Fruit fly (Drosophila melanogaster) whole organism, embryonic: ENCODE data around the gene CG15044.

ENCODE experiments used
- Ada2b ChIP-seq: fragments of 200-800 bp; sonication (Bioruptor generic); IDR thresholded peaks from 2 replicates; pipeline ENCODE4 v1.3.6; 2022; ENCODE audit warnings: missing biosample characterization, missing genetic modification characterization
- CG10565 ChIP-seq: fragments of 200-800 bp; sonication (Bioruptor generic); optimal IDR thresholded peaks from 3 replicates; lab custom pipeline; 2016; ENCODE audit warnings: missing biosample characterization, mild to moderate bottlenecking, missing genetic modification characterization
- CG11504 ChIP-seq: fragments of 200-800 bp; sonication (Bioruptor generic); optimal IDR thresholded peaks from 3 replicates; lab custom pipeline; 2019; ENCODE audit warnings: missing biosample characterization, mild to moderate bottlenecking, missing genetic modification characterization, moderate library complexity
- CG11696 ChIP-seq: fragments of 200-800 bp; sonication (Bioruptor generic); IDR thresholded peaks from 2 replicates; pipeline ENCODE4 v1.3.6; 2022; ENCODE audit warnings: missing biosample characterization, missing genetic modification characterization
- CG1233 ChIP-seq: fragments of 200-800 bp; sonication (Bioruptor generic); optimal IDR thresholded peaks from 4 replicates; lab custom pipeline; 2018; ENCODE audit warnings: missing biosample characterization, mild to moderate bottlenecking, missing genetic modification characterization
- CG12769 ChIP-seq: fragments of 200-800 bp; sonication (Bioruptor generic); optimal IDR thresholded peaks from 2 replicates; lab custom pipeline; 2019; ENCODE audit warnings: missing biosample characterization, mild to moderate bottlenecking, missing genetic modification characterization, moderate library complexity
- CG13894 ChIP-seq: fragments of 200-800 bp; sonication (Bioruptor generic); optimal IDR thresholded peaks from 3 replicates; lab custom pipeline; 2018; ENCODE audit warnings: missing biosample characterization, mild to moderate bottlenecking, missing genetic modification characterization, moderate library complexity
- CG15514 ChIP-seq: fragments of 200-800 bp; sonication (Bioruptor generic); optimal IDR thresholded peaks from 3 replicates; lab custom pipeline; 2017; ENCODE audit warnings: missing biosample characterization, missing genetic modification characterization, mild to moderate bottlenecking, moderate library complexity, missing genetic modification reagents
- CG18011 ChIP-seq: fragments of 200-800 bp; sonication (Bioruptor generic); optimal IDR thresholded peaks from 2 replicates; lab custom pipeline; 2017; ENCODE audit warnings: missing biosample characterization, missing genetic modification characterization, mild to moderate bottlenecking, moderate library complexity, missing genotype
- CG2875 ChIP-seq: fragments of 200-800 bp; sonication (Bioruptor generic); optimal IDR thresholded peaks from 2 replicates; lab custom pipeline; 2017; ENCODE audit warnings: missing biosample characterization, mild to moderate bottlenecking, missing genetic modification characterization, missing genetic modification reagents
- CG34376 ChIP-seq: fragments of 200-800 bp; sonication (Bioruptor generic); optimal IDR thresholded peaks from 2 replicates; lab custom pipeline; 2018; ENCODE audit warnings: missing biosample characterization, mild to moderate bottlenecking, missing genetic modification characterization
- CG4360 ChIP-seq: fragments of 200-800 bp; sonication (Bioruptor generic); IDR thresholded peaks from 2 replicates; pipeline ENCODE4 v1.3.6; 2022; ENCODE audit warnings: missing biosample characterization, missing genetic modification characterization
- CG8944 ChIP-seq: fragments of 200-800 bp; sonication (Bioruptor generic); optimal IDR thresholded peaks from 3 replicates; lab custom pipeline; 2016; ENCODE audit warnings: missing biosample characterization, missing genetic modification characterization
- CG9727 ChIP-seq: fragments of 200-800 bp; sonication (Bioruptor generic); optimal IDR thresholded peaks from 3 replicates; lab custom pipeline; 2017; ENCODE audit warnings: missing biosample characterization, mild to moderate bottlenecking, missing genetic modification characterization
- CG9932 ChIP-seq: fragments of 200-800 bp; sonication (Bioruptor generic); IDR thresholded peaks from 2 replicates; pipeline ENCODE4 v1.3.6; 2022; ENCODE audit warnings: missing biosample characterization, missing genetic modification characterization
- CHES-1-like ChIP-seq: fragments of 200-800 bp; sonication (Bioruptor generic); optimal IDR thresholded peaks from 2 replicates; lab custom pipeline; 2016; ENCODE audit warnings: missing biosample characterization, missing genetic modification characterization
- Deaf1 ChIP-seq: fragments of 200-800 bp; optimal IDR thresholded peaks from 3 replicates; lab custom pipeline; 2019; ENCODE audit warnings: missing biosample characterization, mild to moderate bottlenecking, missing genetic modification characterization, moderate library complexity
- E2f2 ChIP-seq: fragments of 200-800 bp; sonication (Bioruptor generic); IDR thresholded peaks from 2 replicates; pipeline ENCODE4 v1.3.6; 2022; ENCODE audit warnings: missing biosample characterization, missing genetic modification characterization
- H2.0 ChIP-seq: fragments of 200-800 bp; sonication (Bioruptor generic); IDR thresholded peaks from 2 replicates; pipeline ENCODE4 v1.3.6; 2022; ENCODE audit warnings: missing biosample characterization, missing genetic modification characterization
- Hr78 ChIP-seq, 2 experiments: fragments of 200-800 bp in 1 of 2; fragments of >200 bp in 1 of 2; sonication (Bioruptor generic) in 1 of 2; optimal IDR thresholded peaks; 2 replicates each; lab custom pipeline; 2017 to 2019; ENCODE audit warnings: missing biosample characterization in 2 of 2, missing genetic modification characterization in 2 of 2, mild to moderate bottlenecking in 1 of 2, moderate library complexity in 1 of 2
- Lim3 ChIP-seq: fragments of 200-800 bp; sonication (Bioruptor generic); IDR thresholded peaks from 2 replicates; pipeline ENCODE4 v1.3.6; 2022; ENCODE audit warnings: missing biosample characterization, missing genetic modification characterization
- Sin3A ChIP-seq: fragments of >200 bp; optimal IDR thresholded peaks from 2 replicates; lab custom pipeline; 2018
- Ssrp ChIP-seq: fragments of 200-800 bp; sonication (Bioruptor generic); optimal IDR thresholded peaks from 2 replicates; lab custom pipeline; 2018; ENCODE audit warnings: missing biosample characterization, mild to moderate bottlenecking, missing genetic modification characterization, moderate library complexity
- chinmo ChIP-seq: fragments of 200-800 bp; sonication (Bioruptor generic); IDR thresholded peaks from 4 replicates; pipeline ENCODE4 v1.3.6; 2022; ENCODE audit warnings: missing biosample characterization, missing genetic modification characterization; ENCODE audit not compliant: partially characterized antibody
- emc ChIP-seq: fragments of 200-800 bp; sonication (Bioruptor generic); optimal IDR thresholded peaks from 2 replicates; lab custom pipeline; 2016; ENCODE audit warnings: missing biosample characterization, missing genetic modification characterization
- en ChIP-seq: fragments of 200-800 bp; sonication (Bioruptor generic); optimal IDR thresholded peaks from 2 replicates; lab custom pipeline; 2016; ENCODE audit warnings: missing biosample characterization, missing genetic modification characterization
- ewg ChIP-seq: fragments of 200-800 bp; sonication (Bioruptor generic); optimal IDR thresholded peaks from 3 replicates; lab custom pipeline; 2017; ENCODE audit warnings: mild to moderate bottlenecking, missing biosample characterization, missing genetic modification reagents, missing genetic modification characterization
- fd96Cb ChIP-seq: fragments of 200-800 bp; sonication (Bioruptor generic); optimal IDR thresholded peaks from 2 replicates; lab custom pipeline; 2018; ENCODE audit warnings: missing biosample characterization, mild to moderate bottlenecking, missing genetic modification characterization, moderate library complexity
- fru ChIP-seq: fragments of >200 bp; optimal IDR thresholded peaks from 2 replicates; lab custom pipeline; 2017
- gce ChIP-seq: fragments of 200-800 bp; sonication (Bioruptor generic); IDR thresholded peaks from 3 replicates; pipeline ENCODE4 v1.3.6; 2022; ENCODE audit warnings: missing biosample characterization, missing genetic modification characterization
- grn ChIP-seq: fragments of 200-800 bp; sonication (Bioruptor generic); optimal IDR thresholded peaks from 3 replicates; lab custom pipeline; 2017; ENCODE audit warnings: missing biosample characterization, missing genetic modification characterization
- gsb-n ChIP-seq: fragments of 200-800 bp; sonication (Bioruptor generic); optimal IDR thresholded peaks from 3 replicates; lab custom pipeline; 2018; ENCODE audit warnings: missing biosample characterization, mild to moderate bottlenecking, missing genetic modification characterization
- inv ChIP-seq: fragments of 200-800 bp; sonication (Bioruptor generic); IDR thresholded peaks from 2 replicates; pipeline ENCODE4 v1.3.6; 2022; ENCODE audit warnings: missing biosample characterization, missing genetic modification characterization; ENCODE audit not compliant: partially characterized antibody
- lab ChIP-seq: fragments of 200-800 bp; sonication (Bioruptor generic); optimal IDR thresholded peaks from 3 replicates; lab custom pipeline; 2017; ENCODE audit warnings: missing biosample characterization, missing genetic modification characterization, mild to moderate bottlenecking, moderate library complexity, missing genetic modification reagents
- lbe ChIP-seq: fragments of 200-800 bp; sonication (Bioruptor generic); optimal IDR thresholded peaks from 2 replicates; lab custom pipeline; 2016; ENCODE audit warnings: missing biosample characterization, mild to moderate bottlenecking, missing genetic modification characterization
- lmd ChIP-seq: fragments of 200-800 bp; sonication (Bioruptor generic); IDR thresholded peaks from 2 replicates; pipeline ENCODE4 v1.3.6; 2022; ENCODE audit warnings: missing biosample characterization, missing genetic modification characterization
- luna ChIP-seq: fragments of 200-800 bp; sonication (Bioruptor generic); optimal IDR thresholded peaks from 2 replicates; lab custom pipeline; 2016; ENCODE audit warnings: missing biosample characterization, missing genetic modification characterization
- p53 ChIP-seq: fragments of 200-800 bp; sonication (Bioruptor generic); optimal IDR thresholded peaks from 2 replicates; lab custom pipeline; 2016; ENCODE audit warnings: missing biosample characterization, missing genetic modification characterization
- sens-2 ChIP-seq: fragments of 200-800 bp; sonication (Bioruptor generic); IDR thresholded peaks from 2 replicates; pipeline ENCODE4 v1.3.6; 2022; ENCODE audit warnings: missing biosample characterization, missing genetic modification characterization
- so ChIP-seq: fragments of 200-800 bp; sonication (Bioruptor generic); IDR thresholded peaks from 3 replicates; pipeline ENCODE4 v1.3.6; 2022; ENCODE audit warnings: missing biosample characterization, missing genetic modification characterization
- usp ChIP-seq: fragments of >200 bp; optimal IDR thresholded peaks from 2 replicates; lab custom pipeline; 2017; ENCODE audit warnings: missing biosample characterization, missing genetic modification characterization

Gene CG15044

DNA sequence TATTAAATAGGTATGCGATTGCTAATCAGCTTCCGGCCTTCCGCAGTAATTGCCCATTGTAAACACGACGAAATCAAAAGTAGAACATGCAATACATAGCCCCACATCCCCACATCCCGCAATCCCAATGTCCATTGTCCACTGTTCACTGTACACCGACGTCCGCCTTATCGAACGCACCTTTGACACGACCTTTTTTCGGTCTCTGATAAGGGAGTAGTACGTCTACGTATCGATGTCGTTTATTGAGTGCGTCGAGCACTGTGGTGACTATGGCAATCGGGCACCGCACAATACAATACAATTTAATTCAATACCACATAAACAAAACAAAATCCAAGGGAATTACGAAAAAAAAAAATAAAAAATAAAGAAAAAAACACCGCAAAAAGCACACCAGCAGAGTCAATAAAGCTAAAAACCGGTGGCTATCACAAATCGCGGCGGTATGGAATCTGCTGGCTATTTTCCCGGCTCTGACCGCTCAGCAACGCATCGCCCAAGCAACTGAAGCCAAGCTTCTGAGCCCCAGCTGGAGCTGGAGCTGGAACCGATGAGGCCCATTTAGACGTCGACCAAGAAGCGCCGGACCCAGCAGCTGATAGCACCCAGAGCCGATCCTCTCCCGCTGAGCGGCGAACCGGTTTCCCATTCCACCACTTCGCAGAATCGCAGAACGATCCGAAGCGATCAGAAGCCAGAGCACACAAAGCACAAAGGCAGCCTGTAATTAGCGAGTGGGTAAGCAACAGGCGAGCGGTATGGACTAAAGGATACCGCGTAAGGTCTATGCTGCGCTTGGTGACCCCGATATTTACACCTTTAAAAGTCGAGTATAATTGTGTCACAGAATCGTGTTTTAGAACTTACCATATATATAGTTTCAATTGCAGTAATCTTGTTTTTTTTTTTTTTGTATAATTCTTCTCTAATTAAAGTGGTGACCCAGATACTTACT is 8.3 kb downstream of the CG15044 start, which contains the start of gene Hayan (continued):
- TF ChIP-seq Lim3 (no peak), emc (GFP tag; lab: Kevin White, UChicago) (no peak), CG12769 (tag; lab: Kevin White, UChicago) (peak; percentile 15), chinmo (GFP tag; lab: Robert Waterston, UW) (0 out of 4 replicates have a peak, but pooled peaks have one; percentile 63), lmd (no peak), CG4360 (GFP tag; lab: Robert Waterston, UW) (no peak), grn (no peak), Hr78 (GFP tag; optimal IDR thresholded peaks at IDR 0.05; lab: Kevin White, UChicago) (peak in 1 of 2 experiments; percentile 92), en (no peak), CG15514 (GFP tag; lab: Kevin White, UChicago) (peak; percentile 85), CG1233 (GFP tag; lab: Kevin White, UChicago) (no peak), p53 (GFP tag; lab: Kevin White, UChicago) (no peak), CG18011 (no peak), CG9932 (GFP tag; lab: Robert Waterston, UW) (0 out of 2 replicates have a peak, but pooled peaks have one; percentile 22), ewg (no peak), CG34376 (GFP tag; lab: Kevin White, UChicago) (peak; percentile 86), CG9727 (GFP tag; lab: Kevin White, UChicago) (no peak), gce (GFP tag; lab: Robert Waterston, UW) (no peak), CG10565 (GFP tag; lab: Kevin White, UChicago) (no peak), Deaf1 (tag; lab: Kevin White, UChicago) (peak; percentile 64), sens-2 (no peak), luna (GFP tag; lab: Kevin White, UChicago) (no peak), CG8944 (no peak), lab (GFP tag; lab: Kevin White, UChicago) (no peak), Ada2b (GFP tag; lab: Robert Waterston, UW) (no peak), H2.0 (GFP tag; lab: Robert Waterston, UW) (no peak), CG2875 (GFP tag; lab: Kevin White, UChicago) (no peak), lbe (GFP tag; lab: Kevin White, UChicago) (peak; percentile 9), gsb-n (tag; lab: Kevin White, UChicago) (no peak), so (GFP tag; lab: Robert Waterston, UW) (no peak), CHES-1-like (GFP tag; lab: Kevin White, UChicago) (no peak)

DNA sequence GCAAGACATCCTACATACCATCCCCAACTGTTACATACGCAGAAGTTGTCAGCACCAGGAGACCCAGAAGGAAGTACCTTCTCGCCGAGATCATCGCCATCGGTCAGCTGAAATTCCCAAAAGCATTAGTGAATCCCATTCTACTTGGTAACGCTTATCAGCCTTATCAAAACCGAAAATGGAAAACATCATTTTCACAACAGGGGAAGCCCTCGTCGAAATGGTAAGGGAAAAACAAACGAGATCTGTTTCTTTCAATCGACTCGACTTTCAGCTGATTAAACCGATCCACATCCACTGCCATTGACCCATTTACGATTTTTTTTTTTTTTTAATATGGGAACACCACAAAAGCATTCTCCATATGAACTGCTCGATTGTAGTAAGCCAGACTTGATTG is 9.3 kb downstream of the CG15044 start:
- TF ChIP-seq fd96Cb (tag; lab: Kevin White, UChicago) (no peak), Sin3A (lab: Kevin White, UChicago) (no peak), usp (GFP tag; lab: Kevin White, UChicago) (no peak), Ssrp (tag; lab: Kevin White, UChicago) (no peak), CG11696 (GFP tag; lab: Robert Waterston, UW) (no peak), E2f2 (GFP tag; lab: Robert Waterston, UW) (no peak), CG11504 (no peak), inv (GFP tag; lab: Robert Waterston, UW) (no peak), fru (no peak), CG13894 (tag; lab: Kevin White, UChicago) (no peak)
- TF ChIP-seq, all 482 proteins: peak for 0
